Fruit fly (Drosophila melanogaster): ENCODE measurements around the gene CLIP-190.
A peak's percentile ranks its signal among the peaks of the same experiment; 100 is the strongest.

The CLIP-190 gene

DNA sequence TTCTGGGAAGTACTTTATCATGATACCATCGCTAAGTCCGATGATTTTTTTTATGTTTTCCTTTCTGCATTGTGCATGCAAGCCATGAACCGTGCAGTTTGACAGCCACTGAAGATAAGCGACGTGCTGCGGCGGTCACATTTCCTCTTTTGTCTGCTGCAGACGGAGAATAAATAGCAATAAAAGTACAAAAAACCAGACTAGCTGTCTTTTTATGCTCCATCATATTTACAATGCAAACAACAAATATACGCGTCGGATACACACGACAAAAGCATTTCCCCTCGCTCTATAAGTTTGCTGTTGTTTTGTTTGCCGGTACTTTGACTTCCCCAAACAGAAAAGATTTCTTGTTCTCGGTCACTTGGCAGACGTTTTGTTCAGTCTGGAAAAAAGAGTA lies 4.7 kb upstream of the CLIP-190 start (continued):
- no peak for TF ChIP-seq cas (GFP tag; IDR thresholded peaks at IDR 0.05)
- TF ChIP-seq Dll (GFP tag; IDR thresholded peaks at IDR 0.05; ENCODE audit: partially characterized antibody): no peak
- TF ChIP-seq CG1647 (GFP tag; optimal IDR thresholded peaks at IDR 0.05): peak; percentile 60
- TF ChIP-seq Mes4 (GFP tag; optimal IDR thresholded peaks at IDR 0.05): peak; percentile 80
- peak; percentile 51 for TF ChIP-seq disco-r (GFP tag; optimal IDR thresholded peaks at IDR 0.05)
- TF ChIP-seq fd3F (GFP tag; optimal IDR thresholded peaks at IDR 0.05): no peak
- TF ChIP-seq Abd-B (GFP tag; optimal IDR thresholded peaks at IDR 0.05): peak; percentile 16
- TF ChIP-seq Elba2 (GFP tag; optimal IDR thresholded peaks at IDR 0.05): no peak
- TF ChIP-seq klu (GFP tag; IDR thresholded peaks at IDR 0.05): no peak
- TF ChIP-seq CG12104 (GFP tag; optimal IDR thresholded peaks at IDR 0.05): peak; percentile 84
- no peak for TF ChIP-seq pita (GFP tag; optimal IDR thresholded peaks at IDR 0.05)
- peak; percentile 47; the same call in 1 of the 3 replicates for TF ChIP-seq z (GFP tag; IDR thresholded peaks at IDR 0.05)
- no peak for TF ChIP-seq ham (GFP tag; IDR thresholded peaks at IDR 0.05)
- peak; percentile 81 for TF ChIP-seq CG8089 (GFP tag; optimal IDR thresholded peaks at IDR 0.05)
- TF ChIP-seq CG7839 (tag; optimal IDR thresholded peaks at IDR 0.05): peak; percentile 49
- peak; percentile 33; the same call in 1 of the 3 replicates for TF ChIP-seq sr (GFP tag; IDR thresholded peaks at IDR 0.05)
- TF ChIP-seq dmrt99B (tag; optimal IDR thresholded peaks at IDR 0.05): peak; percentile 63
- TF ChIP-seq CG5245 (GFP tag; optimal IDR thresholded peaks at IDR 0.05): peak; percentile 57
- peak; percentile 85 for TF ChIP-seq Xrp1 (GFP tag; IDR thresholded peaks at IDR 0.05)
- peak; percentile 51 for TF ChIP-seq Nf-YB (GFP tag; optimal IDR thresholded peaks at IDR 0.05)
- TF ChIP-seq CG34422 (GFP tag; IDR thresholded peaks at IDR 0.05): no peak
- TF ChIP-seq Xbp1 (GFP tag; optimal IDR thresholded peaks at IDR 0.05): peak; percentile 45
- peak; percentile 84 for TF ChIP-seq CG7745 (tag; optimal IDR thresholded peaks at IDR 0.05)
- peak; percentile 86 for TF ChIP-seq CG9727 (GFP tag; optimal IDR thresholded peaks at IDR 0.05)
- no peak for TF ChIP-seq Oaz (GFP tag; IDR thresholded peaks at IDR 0.05)
- no peak for TF ChIP-seq Hmx (GFP tag; optimal IDR thresholded peaks at IDR 0.05)
- TF ChIP-seq tap (tag; optimal IDR thresholded peaks at IDR 0.05): peak; percentile 51
- TF ChIP-seq org-1 (GFP tag; optimal IDR thresholded peaks at IDR 0.05): peak; percentile 72
- TF ChIP-seq gt (GFP tag; IDR thresholded peaks at IDR 0.05): no peak
- TF ChIP-seq Sry-δ (GFP tag; optimal IDR thresholded peaks at IDR 0.05): peak; percentile 35
- no peak for TF ChIP-seq CG11085 (GFP tag; IDR thresholded peaks at IDR 0.05)
- TF ChIP-seq Bdp1 (GFP tag; optimal IDR thresholded peaks at IDR 0.05): peak; percentile 47
- TF ChIP-seq eyg (GFP tag; optimal IDR thresholded peaks at IDR 0.05): peak; percentile 33
- no peak for TF ChIP-seq CG9817 (tag; optimal IDR thresholded peaks at IDR 0.05)
- peak; percentile 60 for TF ChIP-seq Max (GFP tag; optimal IDR thresholded peaks at IDR 0.05)
- peak; percentile 72; the same call in 1 of the 2 replicates for TF ChIP-seq sens-2 (GFP tag; IDR thresholded peaks at IDR 0.05)
- peak; percentile 70 for TF ChIP-seq Sox100B (GFP tag; optimal IDR thresholded peaks at IDR 0.05)
- no peak for TF ChIP-seq CG7928 (GFP tag; optimal IDR thresholded peaks at IDR 0.05)
- TF ChIP-seq CG32767 (GFP tag; IDR thresholded peaks at IDR 0.05): peak; percentile 44; the same call in 1 of the 2 replicates
- TF ChIP-seq Bteb2 (GFP tag; optimal IDR thresholded peaks at IDR 0.05): no peak
- TF ChIP-seq CG16779 (GFP tag; IDR thresholded peaks at IDR 0.05): 0 out of 2 replicates have a peak, but pooled peaks have one; percentile 34
- TF ChIP-seq kah (GFP tag; optimal IDR thresholded peaks at IDR 0.05): peak; percentile 53
- peak; percentile 86 for TF ChIP-seq CG10431 (GFP tag; optimal IDR thresholded peaks at IDR 0.05)
- TF ChIP-seq Deaf1 (tag; optimal IDR thresholded peaks at IDR 0.05): no peak
- TF ChIP-seq CG13624 (GFP tag; optimal IDR thresholded peaks at IDR 0.05): peak; percentile 45
- TF ChIP-seq CG14710 (tag; optimal IDR thresholded peaks at IDR 0.05): peak; percentile 79
- TF ChIP-seq CG7357 (GFP tag; IDR thresholded peaks at IDR 0.05): no peak
- TF ChIP-seq CG6654 (GFP tag; optimal IDR thresholded peaks at IDR 0.05): peak; percentile 94
- TF ChIP-seq Mad (GFP tag; optimal IDR thresholded peaks at IDR 0.05): peak; percentile 32
- TF ChIP-seq Hr78 (GFP tag; optimal IDR thresholded peaks at IDR 0.05): peak in 1 of 2 experiments; percentile 30
- TF ChIP-seq Hr3 (GFP tag; optimal IDR thresholded peaks at IDR 0.05): no peak
- peak; percentile 17 for TF ChIP-seq CG9797 (GFP tag; optimal IDR thresholded peaks at IDR 0.05)
